Worm (Caenorhabditis elegans): Measurements from ENCODE around the gene Y37E11AL.9.

Y37E11AL.9 gene

DNA sequence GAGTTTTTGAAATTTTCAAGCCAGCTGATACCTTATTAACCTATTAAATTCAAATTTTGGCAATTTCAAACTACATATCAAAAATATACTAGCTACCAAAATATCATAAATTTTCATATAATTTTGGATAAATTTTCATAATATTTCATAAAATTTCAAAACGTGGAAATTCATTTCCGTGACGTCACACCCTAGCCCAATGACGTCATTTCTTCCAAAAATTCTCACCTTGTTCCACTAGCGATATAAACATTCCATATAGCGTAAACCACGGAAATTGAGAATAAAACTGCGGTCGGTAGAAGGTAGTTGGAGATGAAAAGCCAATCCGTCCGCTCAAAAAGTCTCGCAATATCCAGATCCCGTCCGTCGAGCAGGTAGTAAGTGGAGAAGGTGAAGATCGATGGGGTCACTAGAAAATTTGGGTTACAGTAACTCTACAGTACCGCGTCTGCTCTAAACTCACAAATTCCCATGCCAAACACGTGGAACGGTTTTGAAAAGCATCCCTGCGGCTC, 39.3 kb downstream of the Y37E11AL.9 start:
- TF ChIP-seq lin-14 (GFP tag; optimal IDR thresholded peaks at IDR 0.05): no peak
- no peak for TF ChIP-seq unc-86 (tag; optimal IDR thresholded peaks at IDR 0.05)
- TF ChIP-seq irx-1 (tag; optimal IDR thresholded peaks at IDR 0.05): no peak
- no peak for TF ChIP-seq nhr-11 (tag; optimal IDR thresholded peaks at IDR 0.05)
- TF ChIP-seq ets-5 (GFP tag; IDR thresholded peaks at IDR 0.05): no peak
- no peak for TF ChIP-seq efl-1 (optimal IDR thresholded peaks at IDR 0.05)
- peak in 1 of 2 experiments; percentile 73 for TF ChIP-seq efl-1 (GFP tag; optimal IDR thresholded peaks at IDR 0.05 in 1 of 2)
- no peak for TF ChIP-seq C16A3.4 (tag; optimal IDR thresholded peaks at IDR 0.05)
- peak; percentile 31 for TF ChIP-seq nhr-85 (tag)

DNA sequence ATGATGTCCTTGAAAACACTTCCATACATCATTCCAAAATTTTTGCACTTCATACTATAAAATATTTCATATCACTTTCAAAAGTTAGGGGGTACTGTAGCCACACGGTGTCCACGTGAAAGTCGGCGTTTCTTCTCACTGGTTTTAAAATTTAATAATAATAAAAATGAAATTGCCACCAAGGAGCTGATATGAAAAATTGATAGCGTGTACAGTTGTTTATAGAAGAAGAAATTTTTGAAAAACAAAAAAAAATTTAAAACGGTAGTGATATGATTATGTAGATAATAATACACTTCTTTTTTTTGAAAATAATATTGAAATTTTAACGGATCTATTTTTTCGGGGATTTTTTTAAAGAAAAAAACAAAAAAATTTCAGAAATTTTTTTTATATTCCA, 40.5 kb downstream of the Y37E11AL.9 start:
- TF ChIP-seq efl-1 (optimal IDR thresholded peaks at IDR 0.05) (no peak), efl-1 (GFP tag; optimal IDR thresholded peaks at IDR 0.05 in 1 of 2) (peak in 1 of 2 experiments; percentile 39), mef-2 (tag; optimal IDR thresholded peaks at IDR 0.05) (no peak), jun-1 (tag; optimal IDR thresholded peaks at IDR 0.05) (no peak), ceh-8 (GFP tag; optimal IDR thresholded peaks at IDR 0.05) (no peak), aha-1 (tag; optimal IDR thresholded peaks at IDR 0.05) (no peak), egl-27 (tag; optimal IDR thresholded peaks at IDR 0.05) (no peak), ceh-63 (GFP tag; optimal IDR thresholded peaks at IDR 0.05) (no peak)

DNA sequence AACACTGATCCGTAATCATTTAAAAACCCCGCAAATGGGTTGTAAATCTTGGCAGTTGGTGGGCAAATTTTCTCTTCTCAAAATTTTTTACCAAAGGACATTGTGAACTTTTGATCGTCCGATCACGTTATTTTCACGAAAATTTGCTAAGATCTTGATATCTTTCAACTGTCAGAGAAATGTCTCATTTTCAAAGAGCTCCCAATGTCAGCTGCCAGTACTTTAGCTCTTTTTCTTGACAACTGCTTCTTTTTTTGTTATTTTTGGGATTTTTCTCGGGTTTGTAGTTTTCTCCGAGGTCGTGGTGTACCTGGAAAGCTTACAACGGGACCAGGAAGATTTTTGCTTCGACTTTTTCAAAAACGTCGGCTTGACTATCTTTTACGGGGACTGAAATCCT, 44.6 kb downstream of the Y37E11AL.9 start:
- TF ChIP-seq ceh-8 (GFP tag; optimal IDR thresholded peaks at IDR 0.05) (no peak), mef-2 (tag; optimal IDR thresholded peaks at IDR 0.05) (peak; percentile 36), mep-1 (tag; optimal IDR thresholded peaks at IDR 0.05) (peak; percentile 2), unc-86 (tag; optimal IDR thresholded peaks at IDR 0.05) (no peak), irx-1 (tag; optimal IDR thresholded peaks at IDR 0.05) (no peak), efl-1 (optimal IDR thresholded peaks at IDR 0.05) (peak in 1 of 2 experiments; percentile 4), efl-1 (GFP tag; optimal IDR thresholded peaks at IDR 0.05 in 1 of 2) (no peak), nhr-90 (tag; optimal IDR thresholded peaks at IDR 0.05; ENCODE audit: poor library complexity) (no peak), pax-3 (tag; optimal IDR thresholded peaks at IDR 0.05) (no peak), zag-1 (tag; optimal IDR thresholded peaks at IDR 0.05) (no peak), mab-9 (GFP tag; IDR thresholded peaks at IDR 0.05) (no peak), elt-3 (tag; optimal IDR thresholded peaks at IDR 0.05) (no peak), nhr-237 (tag; optimal IDR thresholded peaks at IDR 0.05) (no peak), egl-13 (tag; optimal IDR thresholded peaks at IDR 0.05) (no peak), nhr-77 (tag; optimal IDR thresholded peaks at IDR 0.05) (no peak), tbx-2 (tag; optimal IDR thresholded peaks at IDR 0.05) (no peak), snu-23 (GFP tag; optimal IDR thresholded peaks at IDR 0.05) (peak; percentile 44), lin-39 (tag; optimal IDR thresholded peaks at IDR 0.05) (peak; percentile 1), pag-3 (tag; optimal IDR thresholded peaks at IDR 0.05; ENCODE audit: borderline replicate concordance, insufficient read depth) (no peak), nhr-12 (tag; optimal IDR thresholded peaks at IDR 0.05) (no peak), grh-1 (GFP tag; IDR thresholded peaks at IDR 0.05) (no peak), mdl-1 (tag; optimal IDR thresholded peaks at IDR 0.05) (no peak), snpc-4 (tag; optimal IDR thresholded peaks at IDR 0.05) (no peak), sox-4 (tag; optimal IDR thresholded peaks at IDR 0.05) (no peak), alr-1 (tag; optimal IDR thresholded peaks at IDR 0.05; ENCODE audit: borderline replicate concordance) (no peak), xbp-1 (tag; optimal IDR thresholded peaks at IDR 0.05) (no peak), sup-37 (GFP tag; optimal IDR thresholded peaks at IDR 0.05) (no peak), unc-30 (tag; optimal IDR thresholded peaks at IDR 0.05) (no peak), hlh-4 (tag; optimal IDR thresholded peaks at IDR 0.05) (no peak), nhr-71 (tag; optimal IDR thresholded peaks at IDR 0.05) (peak; percentile 83), nhr-76 (tag; optimal IDR thresholded peaks at IDR 0.05) (no peak), zip-4 (GFP tag; optimal IDR thresholded peaks at IDR 0.05) (no peak), nhr-85 (tag) (peak; percentile 4), ces-1 (GFP tag; optimal IDR thresholded peaks at IDR 0.05) (no peak), efl-3 (GFP tag; optimal IDR thresholded peaks at IDR 0.05) (no peak), unc-98 (GFP tag; IDR thresholded peaks at IDR 0.05) (peak; percentile 33; the same call in 1 of the 2 replicates), rnt-1 (tag; optimal IDR thresholded peaks at IDR 0.05) (peak; percentile 65), lin-15B (tag; optimal IDR thresholded peaks at IDR 0.05) (no peak), aly-2 (tag; optimal IDR thresholded peaks at IDR 0.05) (no peak), lsy-2 (tag; optimal IDR thresholded peaks at IDR 0.05) (peak; percentile 35 to 57), pqm-1 (tag; optimal IDR thresholded peaks at IDR 0.05) (no peak)
